Fruit fly (Drosophila melanogaster) whole organism, prepupa: Measurements from ENCODE around the gene CG15514.

ENCODE experiments used
- CG10631 ChIP-seq: fragments of 200-800 bp; sonication (Bioruptor generic); optimal IDR thresholded peaks from 2 replicates; lab custom pipeline; 2016; ENCODE audit warnings: missing biosample characterization, missing genetic modification characterization
- CG10669 ChIP-seq: fragments of 200-800 bp; sonication (Bioruptor generic); optimal IDR thresholded peaks from 3 replicates; lab custom pipeline; 2018; ENCODE audit warnings: missing biosample characterization, mild to moderate bottlenecking, missing genetic modification characterization, moderate library complexity
- CG11294 ChIP-seq: fragments of 200-800 bp; sonication (Bioruptor generic); IDR thresholded peaks from 2 replicates; pipeline ENCODE4 v1.3.6; 2022; ENCODE audit warnings: missing biosample characterization, missing genetic modification characterization
- CG11762 ChIP-seq: fragments of 200-800 bp; sonication (Bioruptor generic); optimal IDR thresholded peaks from 3 replicates; lab custom pipeline; 2016; ENCODE audit warnings: missing biosample characterization, missing genetic modification characterization; ENCODE audit not compliant: insufficient read depth
- CG11902 ChIP-seq: fragments of 200-800 bp; sonication (Bioruptor generic); optimal IDR thresholded peaks from 3 replicates; lab custom pipeline; 2016; ENCODE audit warnings: missing biosample characterization, missing genetic modification characterization
- CG15336 ChIP-seq: fragments of 200-800 bp; sonication (Bioruptor generic); IDR thresholded peaks from 2 replicates; pipeline ENCODE4 v1.3.6; 2022; ENCODE audit warnings: missing biosample characterization, missing genetic modification characterization
- CG1621 ChIP-seq: fragments of 200-800 bp; sonication (Bioruptor generic); optimal IDR thresholded peaks from 3 replicates; lab custom pipeline; 2018; ENCODE audit warnings: missing biosample characterization, mild to moderate bottlenecking, missing genetic modification characterization
- CG31627 ChIP-seq: fragments of 200-800 bp; sonication (Bioruptor generic); optimal IDR thresholded peaks from 3 replicates; lab custom pipeline; 2016; ENCODE audit warnings: missing biosample characterization, missing genetic modification characterization
- CG32006 ChIP-seq: fragments of 200-800 bp; sonication (Bioruptor generic); optimal IDR thresholded peaks from 3 replicates; lab custom pipeline; 2017; ENCODE audit warnings: missing biosample characterization, mild to moderate bottlenecking, missing genetic modification characterization
- CG34406 ChIP-seq: fragments of 200-800 bp; sonication (Bioruptor generic); optimal IDR thresholded peaks from 3 replicates; lab custom pipeline; 2016; ENCODE audit warnings: missing biosample characterization, missing genetic modification characterization
- CG3919 ChIP-seq: fragments of 200-800 bp; sonication (Bioruptor generic); optimal IDR thresholded peaks from 3 replicates; lab custom pipeline; 2016; ENCODE audit warnings: missing biosample characterization, missing genetic modification characterization
- CG4318 ChIP-seq: fragments of 200-800 bp; sonication (Bioruptor generic); optimal IDR thresholded peaks from 3 replicates; lab custom pipeline; 2017; ENCODE audit warnings: missing biosample characterization, mild to moderate bottlenecking, missing genetic modification characterization
- CG6792 ChIP-seq: fragments of 200-800 bp; sonication (Bioruptor generic); optimal IDR thresholded peaks from 3 replicates; lab custom pipeline; 2016; ENCODE audit warnings: missing biosample characterization, missing genetic modification characterization
- CG6808 ChIP-seq: fragments of 200-800 bp; sonication (Bioruptor generic); optimal IDR thresholded peaks from 3 replicates; lab custom pipeline; 2017; ENCODE audit warnings: missing biosample characterization, missing genetic modification characterization, mild to moderate bottlenecking, moderate library complexity, missing genetic modification reagents
- CG6854 ChIP-seq: fragments of 200-800 bp; sonication (Bioruptor generic); optimal IDR thresholded peaks from 2 replicates; lab custom pipeline; 2017; ENCODE audit warnings: missing biosample characterization, mild to moderate bottlenecking, missing genetic modification characterization
- CG7368 ChIP-seq: fragments of 200-800 bp; sonication (Bioruptor generic); optimal IDR thresholded peaks from 3 replicates; lab custom pipeline; 2016; ENCODE audit warnings: missing biosample characterization, missing genetic modification characterization
- CG8119 ChIP-seq: fragments of 200-800 bp; sonication (Bioruptor generic); IDR thresholded peaks from 3 replicates; pipeline ENCODE4 v1.3.6; 2022; ENCODE audit warnings: missing biosample characterization, missing genetic modification characterization
- CG8319 ChIP-seq: fragments of 200-800 bp; sonication (Bioruptor generic); optimal IDR thresholded peaks from 3 replicates; lab custom pipeline; 2016; ENCODE audit warnings: missing biosample characterization, missing genetic modification characterization
- CG8632 ChIP-seq: fragments of 200-800 bp; sonication (Bioruptor generic); optimal IDR thresholded peaks from 3 replicates; lab custom pipeline; 2016; ENCODE audit warnings: missing biosample characterization, missing genetic modification characterization
- CG9139 ChIP-seq: fragments of 200-800 bp; sonication (Bioruptor generic); optimal IDR thresholded peaks from 3 replicates; lab custom pipeline; 2017; ENCODE audit warnings: missing biosample characterization, mild to moderate bottlenecking, missing genetic modification characterization
- Eip75B ChIP-seq: fragments of 200-800 bp; sonication (Bioruptor generic); optimal IDR thresholded peaks from 3 replicates; lab custom pipeline; 2016; ENCODE audit warnings: missing biosample characterization, missing genetic modification characterization
- Eip78C ChIP-seq: fragments of 200-800 bp; sonication (Bioruptor generic); peaks from one replicate; lab custom pipeline; 2016; ENCODE audit warnings: missing biosample characterization, missing genetic modification characterization
- Eip93F ChIP-seq: fragments of 200-800 bp; sonication (Bioruptor generic); optimal IDR thresholded peaks from 2 replicates; lab custom pipeline; 2016; ENCODE audit warnings: missing biosample characterization, mild to moderate bottlenecking, missing genetic modification characterization
- Ets96B ChIP-seq: fragments of 200-800 bp; optimal IDR thresholded peaks from 2 replicates; lab custom pipeline; 2019; ENCODE audit warnings: missing biosample characterization, mild to moderate bottlenecking, missing genetic modification characterization, moderate library complexity
- Gug ChIP-seq: fragments of 200-800 bp; sonication (Bioruptor generic); IDR thresholded peaks from 2 replicates; pipeline ENCODE4 v1.3.6; 2022; ENCODE audit warnings: missing biosample characterization, missing genetic modification characterization
- Hr38 ChIP-seq: sonication (Bioruptor generic); optimal IDR thresholded peaks from 2 replicates; lab custom pipeline; 2016; ENCODE audit warnings: missing biosample characterization, missing genetic modification characterization
- Hr39 ChIP-seq: fragments of 200-800 bp; sonication (Bioruptor generic); optimal IDR thresholded peaks from 2 replicates; lab custom pipeline; 2016; ENCODE audit warnings: missing biosample characterization, missing genetic modification characterization
- Hr4 ChIP-seq: fragments of 200-800 bp; sonication (Bioruptor generic); optimal IDR thresholded peaks from 3 replicates; lab custom pipeline; 2016; ENCODE audit warnings: missing biosample characterization, missing genetic modification characterization
- Lpt ChIP-seq: fragments of 200-800 bp; sonication (Bioruptor generic); optimal IDR thresholded peaks from 3 replicates; lab custom pipeline; 2016; ENCODE audit warnings: missing biosample characterization, missing genetic modification characterization
- OdsH ChIP-seq: fragments of 200-800 bp; sonication (Bioruptor generic); optimal IDR thresholded peaks from 3 replicates; lab custom pipeline; 2016; ENCODE audit warnings: missing biosample characterization, missing genetic modification characterization
- Sox14 ChIP-seq: fragments of 200-800 bp; sonication (Bioruptor generic); optimal IDR thresholded peaks from 3 replicates; lab custom pipeline; 2016; ENCODE audit warnings: missing biosample characterization, missing genetic modification characterization
- Sox15 ChIP-seq: fragments of 200-800 bp; sonication (Bioruptor generic); optimal IDR thresholded peaks from 3 replicates; lab custom pipeline; 2016; ENCODE audit warnings: missing biosample characterization, missing genetic modification characterization
- achi ChIP-seq: fragments of 200-800 bp; sonication (Bioruptor generic); optimal IDR thresholded peaks from 3 replicates; lab custom pipeline; 2016; ENCODE audit warnings: missing biosample characterization, missing genetic modification characterization
- acj6 ChIP-seq: fragments of 200-800 bp; sonication (Bioruptor generic); optimal IDR thresholded peaks from 3 replicates; lab custom pipeline; 2016; ENCODE audit warnings: missing biosample characterization, missing genetic modification characterization
- cyc ChIP-seq: fragments of 200-800 bp; sonication (Bioruptor generic); optimal IDR thresholded peaks from 3 replicates; lab custom pipeline; 2016; ENCODE audit warnings: missing biosample characterization, missing genetic modification characterization
- dsx ChIP-seq: fragments of 200-800 bp; optimal IDR thresholded peaks from 3 replicates; lab custom pipeline; 2019; ENCODE audit warnings: missing biosample characterization, mild to moderate bottlenecking, missing genetic modification characterization, moderate library complexity; ENCODE audit not compliant: poor library complexity, severe bottlenecking
- eg ChIP-seq: fragments of 200-800 bp; sonication (Bioruptor generic); IDR thresholded peaks from 3 replicates; pipeline ENCODE4 v1.3.6; 2022; ENCODE audit warnings: missing biosample characterization, missing genetic modification characterization
- esn ChIP-seq: fragments of 200-800 bp; sonication (Bioruptor generic); optimal IDR thresholded peaks from 2 replicates; lab custom pipeline; 2016; ENCODE audit warnings: missing biosample characterization, mild to moderate bottlenecking, missing genetic modification characterization, moderate library complexity
- fd59A ChIP-seq: fragments of 200-800 bp; sonication (Bioruptor generic); optimal IDR thresholded peaks from 2 replicates; lab custom pipeline; 2017; ENCODE audit warnings: missing biosample characterization, mild to moderate bottlenecking, missing genetic modification characterization, missing genetic modification reagents
- fd85E ChIP-seq: fragments of 200-800 bp; sonication (Bioruptor generic); optimal IDR thresholded peaks from 3 replicates; lab custom pipeline; 2016; ENCODE audit warnings: missing biosample characterization, missing genetic modification characterization
- lz ChIP-seq: fragments of 200-800 bp; sonication (Bioruptor generic); optimal IDR thresholded peaks from 3 replicates; lab custom pipeline; 2016; ENCODE audit warnings: missing biosample characterization, missing genetic modification characterization
- net ChIP-seq: fragments of 200-800 bp; sonication (Bioruptor generic); optimal IDR thresholded peaks from 3 replicates; lab custom pipeline; 2016; ENCODE audit warnings: missing biosample characterization, missing genetic modification characterization
- salr ChIP-seq, 2 experiments: fragments of 200-800 bp; sonication (Bioruptor generic); optimal IDR thresholded peaks; 3 replicates each; lab custom pipeline; 2016 to 2018; ENCODE audit warnings: missing biosample characterization in 2 of 2, missing genetic modification characterization in 2 of 2, mild to moderate bottlenecking in 1 of 2
- ss ChIP-seq, 2 experiments: fragments of 200-800 bp; sonication (Bioruptor generic); optimal IDR thresholded peaks; 2 replicates in 1 of 2; 3 replicates in 1 of 2; lab custom pipeline; 2017 to 2018; ENCODE audit warnings: mild to moderate bottlenecking in 2 of 2, missing biosample characterization in 2 of 2, missing genetic modification characterization in 2 of 2, moderate library complexity in 1 of 2
- svp ChIP-seq: fragments of 200-800 bp; sonication (Bioruptor generic); peaks from one replicate; lab custom pipeline; 2016; ENCODE audit warnings: missing biosample characterization, missing genetic modification characterization
- topi ChIP-seq: fragments of 200-800 bp; sonication (Bioruptor generic); optimal IDR thresholded peaks from 3 replicates; lab custom pipeline; 2016; ENCODE audit warnings: missing biosample characterization, missing genetic modification characterization

The CG15514 gene

dm6 chr3R:29875830-29876229 lies 14.5 kb upstream of the CG15514 start (continued):
- peak; percentile 66 for TF ChIP-seq CG1621 (tag; lab: Kevin White, UChicago)
- TF ChIP-seq Sox15 (GFP tag; lab: Kevin White, UChicago) = peak; percentile 57
- peak; percentile 79 for TF ChIP-seq CG11762
- peak; percentile 72 for TF ChIP-seq CG34406
- TF ChIP-seq CG8119 (GFP tag; lab: Robert Waterston, UW) = peak; percentile 85
- peak; percentile 59 for TF ChIP-seq Lpt (GFP tag; lab: Kevin White, UChicago)
- no peak for TF ChIP-seq eg (GFP tag; lab: Robert Waterston, UW)
- TF ChIP-seq CG32006 (GFP tag; lab: Kevin White, UChicago) = peak; percentile 87
- TF ChIP-seq achi (GFP tag; lab: Kevin White, UChicago) = peak; percentile 75
- TF ChIP-seq topi = peak; percentile 74
- peak; percentile 75 for TF ChIP-seq CG10631 (GFP tag; lab: Kevin White, UChicago)
- peak; percentile 82 for TF ChIP-seq esn (GFP tag; lab: Kevin White, UChicago)
- no peak for TF ChIP-seq Hr38 (GFP tag; lab: Kevin White, UChicago)
- no peak for TF ChIP-seq CG7368 (GFP tag; lab: Kevin White, UChicago)
- TF ChIP-seq OdsH = peak; percentile 80
- peak; percentile 79 for TF ChIP-seq acj6 (GFP tag; lab: Kevin White, UChicago)
- peak; percentile 61 for TF ChIP-seq CG9139
- peak; percentile 66 for TF ChIP-seq CG8632 (GFP tag; lab: Kevin White, UChicago)
- TF ChIP-seq cyc (GFP tag; lab: Kevin White, UChicago) = peak; percentile 52
- peak; percentile 73 for TF ChIP-seq CG3919 (GFP tag; lab: Kevin White, UChicago)
- peak; percentile 75 for TF ChIP-seq Eip75B
- TF ChIP-seq CG15336 (GFP tag; lab: Robert Waterston, UW) = peak; percentile 84
- TF ChIP-seq Eip78C (GFP tag; lab: Kevin White, UChicago) = peak; percentile 96
- TF ChIP-seq CG11902 (GFP tag; lab: Kevin White, UChicago) = peak; percentile 25
- TF ChIP-seq CG31627 (GFP tag; lab: Kevin White, UChicago) = peak; percentile 62
- no peak for TF ChIP-seq CG4318
- peak; percentile 24 to 76 for TF ChIP-seq ss (GFP tag; optimal IDR thresholded peaks at IDR 0.05; lab: Kevin White, UChicago)
- peak; percentile 21 for TF ChIP-seq dsx (GFP tag; lab: Kevin White, UChicago)
- TF ChIP-seq net = peak; percentile 80
- peak; percentile 67 for TF ChIP-seq CG10669
- no peak for TF ChIP-seq svp

- TF ChIP-seq CG34406 (no peak), CG11294 (GFP tag; lab: Robert Waterston, UW) (no peak), Eip78C (GFP tag; lab: Kevin White, UChicago) (peak; percentile 46), Gug (no peak)
These were observed 8.0 kb upstream of the CG15514 start, which contains the start of gene CG34133 for dm6 chr3R:29869350-29869688. TSS of gene CG34133 (plus strand) at chr3R:29869365.

dm6 chr3R:29868676-29869349 lies 7.5 kb upstream of the CG15514 start, which contains the start of gene Zip99C:
TSS of gene Zip99C (minus strand) at chr3R:29868895.
- TF ChIP-seq CG31627 (GFP tag; lab: Kevin White, UChicago) (peak; percentile 31), CG15336 (GFP tag; lab: Robert Waterston, UW) (no peak), Eip93F (GFP tag; lab: Kevin White, UChicago) (peak; percentile 72), fd59A (GFP tag; lab: Kevin White, UChicago) (no peak), Eip78C (GFP tag; lab: Kevin White, UChicago) (peak; percentile 73), net (no peak), Sox14 (GFP tag; lab: Kevin White, UChicago) (peak; percentile 68), lz (peak; percentile 24), CG6792 (GFP tag; lab: Kevin White, UChicago) (peak; percentile 27), Hr38 (GFP tag; lab: Kevin White, UChicago) (no peak), CG11762 (no peak), CG6854 (GFP tag; lab: Kevin White, UChicago) (no peak), Hr39 (no peak), CG11294 (GFP tag; lab: Robert Waterston, UW) (no peak), cyc (GFP tag; lab: Kevin White, UChicago) (no peak), CG11902 (GFP tag; lab: Kevin White, UChicago) (no peak), ss (GFP tag; optimal IDR thresholded peaks at IDR 0.05; lab: Kevin White, UChicago) (no peak), CG34406 (no peak), Hr4 (GFP tag; lab: Kevin White, UChicago) (no peak), CG4318 (no peak), fd85E (GFP tag; lab: Kevin White, UChicago) (no peak), achi (GFP tag; lab: Kevin White, UChicago) (no peak), CG8319 (GFP tag; lab: Kevin White, UChicago) (no peak), CG7368 (GFP tag; lab: Kevin White, UChicago) (no peak), CG3919 (GFP tag; lab: Kevin White, UChicago) (no peak), Eip75B (no peak), CG6808 (GFP tag; lab: Kevin White, UChicago) (no peak), Sox15 (GFP tag; lab: Kevin White, UChicago) (no peak), salr (GFP tag; optimal IDR thresholded peaks at IDR 0.05; lab: Kevin White, UChicago) (no peak), Ets96B (tag; lab: Kevin White, UChicago) (no peak)
